Worm (Caenorhabditis elegans) whole organism, young adult: ENCODE data around the gene oxi-1.
A peak's percentile ranks its signal among the peaks of the same experiment; 100 is the strongest.

Experiments
- C17E4.6 ChIP-seq: fragments of 200-800 bp; sonication (Bioruptor generic); IDR thresholded peaks from 2 replicates; pipeline ENCODE4 v1.3.6; 2022; ENCODE audit warnings: missing genetic modification reagents, missing genetic modification characterization, missing compliant biosample characterization
- F10E7.11 ChIP-seq: sonication (generic microtip); optimal IDR thresholded peaks from 2 replicates; lab custom pipeline; 2017; ENCODE audit warnings: mild to moderate bottlenecking, missing genetic modification characterization, moderate library complexity, missing compliant biosample characterization
- F23B12.7 ChIP-seq: sonication (generic microtip); optimal IDR thresholded peaks from 2 replicates; lab custom pipeline; 2017; ENCODE audit warnings: missing genetic modification characterization, mild to moderate bottlenecking, missing compliant biosample characterization, antibody characterized with exemption, moderate library complexity; ENCODE audit not compliant: insufficient read depth
- F37B4.10 ChIP-seq: fragments of 200-800 bp; sonication (Bioruptor generic); IDR thresholded peaks from 2 replicates; pipeline ENCODE4 v1.3.6; 2022; ENCODE audit warnings: missing genetic modification characterization, missing compliant biosample characterization
- F57A8.1 ChIP-seq: fragments of 200-800 bp; sonication (Bioruptor generic); optimal IDR thresholded peaks from 2 replicates; lab custom pipeline; 2018; ENCODE audit warnings: mild to moderate bottlenecking, missing genetic modification characterization, moderate library complexity, missing compliant biosample characterization
- Y79H2A.3 ChIP-seq: fragments of 200-800 bp; sonication (Bioruptor generic); conservative IDR thresholded peaks from 2 replicates; pipeline ENCODE4 v1.3.6; 2022; ENCODE audit warnings: missing genetic modification reagents, missing genetic modification characterization, missing compliant biosample characterization
- akir-1 ChIP-seq: fragments of 200-800 bp; sonication (Bioruptor generic); optimal IDR thresholded peaks from 2 replicates; lab custom pipeline; 2018; ENCODE audit warnings: mild to moderate bottlenecking, missing genetic modification characterization, moderate library complexity, missing compliant biosample characterization
- aptf-2 ChIP-seq: fragments of 200-800 bp; sonication (Bioruptor generic); conservative IDR thresholded peaks from 2 replicates; pipeline ENCODE4 v1.3.6; 2022; ENCODE audit warnings: missing genetic modification reagents, missing genetic modification characterization, missing compliant biosample characterization
- aptf-3 ChIP-seq: fragments of 200-800 bp; sonication (Bioruptor generic); IDR thresholded peaks from 2 replicates; pipeline ENCODE4 v1.3.6; 2022; ENCODE audit warnings: missing genetic modification characterization, missing compliant biosample characterization
- atf-7 ChIP-seq: sonication (generic microtip); optimal IDR thresholded peaks from 2 replicates; lab custom pipeline; 2017; ENCODE audit warnings: mild to moderate bottlenecking, missing genetic modification characterization, missing compliant biosample characterization
- attf-5 ChIP-seq: fragments of 200-800 bp; sonication (Bioruptor generic); optimal IDR thresholded peaks from 2 replicates; lab custom pipeline; 2018; ENCODE audit warnings: mild to moderate bottlenecking, missing genetic modification characterization, missing compliant biosample characterization
- attf-6 ChIP-seq: fragments of 200-800 bp; sonication (Bioruptor generic); IDR thresholded peaks from 2 replicates; pipeline ENCODE4 v1.3.6; 2022; ENCODE audit warnings: missing genetic modification reagents, missing genetic modification characterization, missing compliant biosample characterization
- cebp-1 ChIP-seq, 2 experiments: fragments of 200-800 bp in 1 of 2; sonication (Bioruptor generic) in 1 of 2; sonication (generic microtip) in 1 of 2; IDR thresholded peaks in 1 of 2; optimal IDR thresholded peaks in 1 of 2; 2 replicates each; pipeline versions ENCODE4 v1.3.6 to Lab custom; 2017 to 2022; ENCODE audit warnings: missing compliant biosample characterization in 2 of 2, missing genetic modification characterization in 2 of 2, mild to moderate bottlenecking in 1 of 2, missing genetic modification reagents in 1 of 2, moderate library complexity in 1 of 2
- ceh-100 ChIP-seq: fragments of 200-800 bp; sonication (Bioruptor generic); IDR thresholded peaks from 2 replicates; pipeline ENCODE4 v1.3.6; 2022; ENCODE audit warnings: missing genetic modification reagents, missing genetic modification characterization, missing compliant biosample characterization
- ceh-79 ChIP-seq: sonication (generic microtip); optimal IDR thresholded peaks from 2 replicates; lab custom pipeline; 2017; ENCODE audit warnings: mild to moderate bottlenecking, missing genetic modification characterization, missing compliant biosample characterization
- chd-7 ChIP-seq: sonication (generic microtip); optimal IDR thresholded peaks from 2 replicates; lab custom pipeline; 2016; ENCODE audit warnings: mild to moderate bottlenecking, missing genetic modification characterization, moderate library complexity, missing compliant biosample characterization
- die-1 ChIP-seq: sonication (generic microtip); optimal IDR thresholded peaks from 2 replicates; lab custom pipeline; 2016; ENCODE audit warnings: missing genotype, mild to moderate bottlenecking, missing genetic modification characterization, missing compliant biosample characterization
- dpff-1 ChIP-seq: sonication (generic microtip); optimal IDR thresholded peaks from 2 replicates; lab custom pipeline; 2017; ENCODE audit warnings: mild to moderate bottlenecking, missing genetic modification characterization, missing compliant biosample characterization
- efl-1 ChIP-seq: fragments of 150-350 bp; optimal IDR thresholded peaks from 2 replicates; lab custom pipeline; 2014; ENCODE audit warnings: missing biosample characterization, missing genetic modification reagents, missing genetic modification characterization
- gei-17 ChIP-seq: fragments of 200-800 bp; sonication (Bioruptor generic); optimal IDR thresholded peaks from 2 replicates; lab custom pipeline; 2018; ENCODE audit warnings: mild to moderate bottlenecking, missing genetic modification characterization, missing compliant biosample characterization
- lag-1 ChIP-seq: fragments of 200-800 bp; sonication (Bioruptor generic); IDR thresholded peaks from 2 replicates; pipeline ENCODE4 v1.3.6; 2022; ENCODE audit warnings: missing genetic modification reagents, missing genetic modification characterization, missing compliant biosample characterization
- let-526 ChIP-seq: fragments of 200-800 bp; sonication (Bioruptor generic); IDR thresholded peaks from 2 replicates; pipeline ENCODE4 v1.3.6; 2022; ENCODE audit warnings: missing genetic modification reagents, missing genetic modification characterization, missing compliant biosample characterization
- let-607 ChIP-seq, 2 experiments: fragments of 200-800 bp in 1 of 2; sonication (Bioruptor generic) in 1 of 2; sonication (generic microtip) in 1 of 2; optimal IDR thresholded peaks; 2 replicates each; lab custom pipeline; 2016 to 2018; ENCODE audit warnings: mild to moderate bottlenecking in 2 of 2, missing compliant biosample characterization in 2 of 2, missing genetic modification characterization in 2 of 2, moderate library complexity in 2 of 2, missing genotype in 1 of 2
- lin-26 ChIP-seq: fragments of 200-800 bp; sonication (Bioruptor generic); IDR thresholded peaks from 2 replicates; pipeline ENCODE4 v1.3.6; 2022; ENCODE audit warnings: missing genetic modification reagents, missing genetic modification characterization, missing compliant biosample characterization
- lin-40 ChIP-seq: sonication (generic microtip); optimal IDR thresholded peaks from 2 replicates; lab custom pipeline; 2016; ENCODE audit warnings: missing genetic modification characterization, mild to moderate bottlenecking, missing compliant biosample characterization, missing genotype, missing genetic modification reagents
- lin-54 ChIP-seq: fragments of 200-800 bp; sonication (Bioruptor generic); optimal IDR thresholded peaks from 2 replicates; lab custom pipeline; 2018; ENCODE audit warnings: mild to moderate bottlenecking, missing genetic modification characterization, missing compliant biosample characterization
- lir-1 ChIP-seq: fragments of 200-800 bp; sonication (Bioruptor generic); conservative IDR thresholded peaks from 2 replicates; pipeline ENCODE4 v1.3.6; 2022; ENCODE audit warnings: missing genetic modification reagents, missing genetic modification characterization, missing compliant biosample characterization
- lsl-1 ChIP-seq: fragments of 200-800 bp; sonication (Bioruptor generic); optimal IDR thresholded peaks from 2 replicates; lab custom pipeline; 2018; ENCODE audit warnings: mild to moderate bottlenecking, missing genetic modification characterization, moderate library complexity, missing compliant biosample characterization
- madf-3 ChIP-seq: fragments of 200-800 bp; sonication (Bioruptor generic); IDR thresholded peaks from 2 replicates; pipeline ENCODE4 v1.3.6; 2022; ENCODE audit warnings: missing genetic modification reagents, missing genetic modification characterization, missing compliant biosample characterization
- madf-6 ChIP-seq: fragments of 200-800 bp; sonication (Bioruptor generic); IDR thresholded peaks from 2 replicates; pipeline ENCODE4 v1.3.6; 2022; ENCODE audit warnings: missing genetic modification reagents, missing genetic modification characterization, missing compliant biosample characterization
- madf-8 ChIP-seq: fragments of 200-800 bp; sonication (Bioruptor generic); conservative IDR thresholded peaks from 2 replicates; pipeline ENCODE4 v1.3.6; 2022; ENCODE audit warnings: missing genetic modification reagents, missing genetic modification characterization, missing compliant biosample characterization
- mcd-1 ChIP-seq: fragments of 200-800 bp; sonication (Bioruptor generic); IDR thresholded peaks from 2 replicates; pipeline ENCODE4 v1.3.6; 2022; ENCODE audit warnings: missing genetic modification reagents, missing genetic modification characterization, missing compliant biosample characterization
- mel-28 ChIP-seq: sonication (generic microtip); optimal IDR thresholded peaks from 2 replicates; lab custom pipeline; 2016; ENCODE audit warnings: borderline replicate concordance, mild to moderate bottlenecking, missing genetic modification characterization, missing compliant biosample characterization
- mxl-1 ChIP-seq: sonication (generic microtip); optimal IDR thresholded peaks from 2 replicates; lab custom pipeline; 2016; ENCODE audit warnings: missing genetic modification characterization, missing compliant biosample characterization
- nfyb-1 ChIP-seq: fragments of 200-800 bp; sonication (Bioruptor generic); IDR thresholded peaks from 2 replicates; pipeline ENCODE4 v1.3.6; 2022; ENCODE audit warnings: missing genetic modification reagents, missing genetic modification characterization, missing compliant biosample characterization
- nhr-120 ChIP-seq: fragments of 200-800 bp; sonication (Bioruptor generic); IDR thresholded peaks from 2 replicates; pipeline ENCODE4 v1.3.6; 2022; ENCODE audit warnings: missing genetic modification characterization, missing compliant biosample characterization
- nhr-179 ChIP-seq: sonication (generic microtip); optimal IDR thresholded peaks from 2 replicates; lab custom pipeline; 2016; ENCODE audit warnings: mild to moderate bottlenecking, missing genetic modification characterization, missing compliant biosample characterization
- nhr-27 ChIP-seq: fragments of 200-800 bp; sonication (Bioruptor generic); optimal IDR thresholded peaks from 2 replicates; lab custom pipeline; 2018; ENCODE audit warnings: mild to moderate bottlenecking, missing genetic modification characterization, moderate library complexity, missing compliant biosample characterization
- nhr-80 ChIP-seq: sonication (generic microtip); optimal IDR thresholded peaks from 2 replicates; lab custom pipeline; 2016; ENCODE audit warnings: missing genetic modification characterization, missing compliant biosample characterization
- nhr-90 ChIP-seq: sonication (generic microtip); optimal IDR thresholded peaks from 2 replicates; lab custom pipeline; 2016; ENCODE audit warnings: missing genotype, mild to moderate bottlenecking, missing genetic modification characterization, missing compliant biosample characterization
- pbrm-1 ChIP-seq: fragments of 200-800 bp; sonication (Bioruptor generic); IDR thresholded peaks from 2 replicates; pipeline ENCODE4 v1.3.6; 2022; ENCODE audit warnings: missing genetic modification reagents, missing genetic modification characterization, missing compliant biosample characterization
- sdz-38 ChIP-seq: sonication (generic microtip); optimal IDR thresholded peaks from 2 replicates; lab custom pipeline; 2016; ENCODE audit warnings: missing genotype, missing genetic modification characterization, missing compliant biosample characterization
- snpc-4 ChIP-seq, 5 experiments: fragments of 150-350 bp in 1 of 5; sonication (generic microtip) in 4 of 5; optimal IDR thresholded peaks; 2 replicates each; lab custom pipeline; 2014 to 2018; ENCODE audit warnings: missing genetic modification characterization in 5 of 5, missing biosample characterization in 3 of 5, antibody characterized with exemption in 2 of 5, mild to moderate bottlenecking in 2 of 5, missing compliant biosample characterization in 2 of 5, missing genotype in 2 of 5, moderate library complexity in 2 of 5, missing genetic modification reagents in 1 of 5
- somi-1 ChIP-seq: fragments of 200-800 bp; sonication (Bioruptor generic); optimal IDR thresholded peaks from 2 replicates; lab custom pipeline; 2018; ENCODE audit warnings: mild to moderate bottlenecking, missing genetic modification characterization, missing compliant biosample characterization
- sptf-2 ChIP-seq: fragments of 200-800 bp; sonication (Bioruptor generic); optimal IDR thresholded peaks from 2 replicates; lab custom pipeline; 2018; ENCODE audit warnings: mild to moderate bottlenecking, missing genetic modification characterization, missing compliant biosample characterization
- ztf-26 ChIP-seq: sonication (generic microtip); optimal IDR thresholded peaks from 2 replicates; lab custom pipeline; 2017; ENCODE audit warnings: missing genetic modification characterization, missing compliant biosample characterization
- ztf-28 ChIP-seq: fragments of 200-800 bp; sonication (Bioruptor generic); IDR thresholded peaks from 2 replicates; pipeline ENCODE4 v1.3.6; 2022; ENCODE audit warnings: missing genetic modification reagents, missing genetic modification characterization, missing compliant biosample characterization

The oxi-1 gene

ce11 chrIII:10895817-10896413, 37.8 kb downstream of the oxi-1 start, which contains the start of gene com-1 (continued):
- TF ChIP-seq sptf-2 (no peak), nhr-80 (no peak), F23B12.7 (tag; lab: Kevin White, UChicago) (peak; percentile 29), gei-17 (GFP tag; lab: Kevin White, UChicago) (no peak), lir-1 (no peak), akir-1 (no peak), madf-3 (GFP tag; lab: Robert Waterston, UW) (no peak), somi-1 (GFP tag; lab: Kevin White, UChicago) (no peak), ceh-79 (no peak), lin-26 (GFP tag; lab: Robert Waterston, UW) (no peak), mcd-1 (GFP tag; lab: Robert Waterston, UW) (peak; percentile 86), attf-5 (GFP tag; lab: Kevin White, UChicago) (peak; percentile 46), aptf-3 (GFP tag; lab: Robert Waterston, UW) (no peak), attf-6 (GFP tag; lab: Robert Waterston, UW) (no peak), sdz-38 (tag; lab: Kevin White, UChicago) (no peak), nhr-27 (tag; lab: Kevin White, UChicago) (no peak), lin-54 (GFP tag; lab: Kevin White, UChicago) (peak; percentile 47), mxl-1 (tag; lab: Kevin White, UChicago) (no peak), let-607 (tag; optimal IDR thresholded peaks at IDR 0.05; lab: Kevin White, UChicago) (no peak), Y79H2A.3 (GFP tag; lab: Robert Waterston, UW) (no peak), nfyb-1 (GFP tag; lab: Robert Waterston, UW) (no peak), nhr-90 (tag; lab: Kevin White, UChicago) (no peak), die-1 (tag; lab: Kevin White, UChicago) (no peak), pbrm-1 (no peak), chd-7 (tag; lab: Kevin White, UChicago) (no peak), C17E4.6 (GFP tag; lab: Robert Waterston, UW) (no peak), snpc-4 (GFP tag; optimal IDR thresholded peaks at IDR 0.05; lab: Kevin White, UChicago) (no peak), snpc-4 (tag; optimal IDR thresholded peaks at IDR 0.05; lab: Kevin White, UChicago) (peak in 1 of 4 experiments; percentile 1), ztf-26 (tag; lab: Kevin White, UChicago) (no peak), F37B4.10 (GFP tag; lab: Robert Waterston, UW) (no peak), ztf-28 (no peak), lag-1 (GFP tag; lab: Robert Waterston, UW) (no peak), efl-1 (peak; percentile 11), let-526 (GFP tag; lab: Robert Waterston, UW) (no peak), madf-8 (no peak), dpff-1 (tag; lab: Kevin White, UChicago) (no peak), atf-7 (tag; lab: Kevin White, UChicago) (no peak), F57A8.1 (GFP tag; lab: Kevin White, UChicago) (no peak), cebp-1 (GFP tag; IDR thresholded peaks at IDR 0.05; lab: Robert Waterston, UW) (no peak), cebp-1 (tag; optimal IDR thresholded peaks at IDR 0.05; lab: Kevin White, UChicago) (no peak), ceh-100 (GFP tag; lab: Robert Waterston, UW) (no peak), F10E7.11 (tag; lab: Kevin White, UChicago) (no peak), nhr-120 (no peak), madf-6 (GFP tag; lab: Robert Waterston, UW) (peak; percentile 46; the same call in 1 of the 2 replicates), mel-28 (tag; lab: Kevin White, UChicago) (no peak), lsl-1 (peak; percentile 63), nhr-179 (no peak), aptf-2 (GFP tag; lab: Robert Waterston, UW) (no peak), lin-40 (no peak)
